Worm (Caenorhabditis elegans): ENCODE results near the gene F44D12.19.

Gene F44D12.19

DNA sequence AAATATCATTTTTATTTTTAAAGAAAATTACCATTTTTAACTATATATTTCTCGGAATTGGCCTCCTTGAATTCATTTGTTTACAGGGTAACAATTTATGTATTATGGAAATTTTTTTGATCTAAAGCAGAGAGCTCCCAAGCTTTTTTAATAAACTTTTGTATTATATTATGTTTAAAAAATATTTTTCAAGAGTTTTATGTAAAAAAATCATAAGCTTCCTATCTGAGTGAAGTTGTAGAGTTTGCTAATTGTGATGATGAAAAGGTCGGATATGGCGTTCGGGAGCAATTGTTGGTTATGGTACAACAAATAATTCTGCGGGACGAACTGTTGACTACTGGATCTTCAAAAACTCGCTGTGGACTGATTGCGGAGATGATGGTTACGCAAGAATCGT is at the start of gene F44D12.19:
Gene F44D12.19 (plus strand): TSS at position 301 of the 400 bp plus-strand sequence.
- TF ChIP-seq T22C8.4 (GFP tag; IDR thresholded peaks at IDR 0.05): no peak
- no peak for TF ChIP-seq klf-2 (GFP tag; conservative IDR thresholded peaks at IDR 0.05)
- TF ChIP-seq ztf-29 (GFP tag; IDR thresholded peaks at IDR 0.05): no peak
- TF ChIP-seq ref-1 (GFP tag; conservative IDR thresholded peaks at IDR 0.05): no peak
- TF ChIP-seq ztf-23 (GFP tag; IDR thresholded peaks at IDR 0.05): no peak
- TF ChIP-seq flt-1 (GFP tag; IDR thresholded peaks at IDR 0.05): no peak
- no peak for TF ChIP-seq tab-1 (GFP tag; IDR thresholded peaks at IDR 0.05)
- TF ChIP-seq med-1 (GFP tag; optimal IDR thresholded peaks at IDR 0.05; ENCODE audit: insufficient read depth): no peak
- TF ChIP-seq cog-1 (tag; optimal IDR thresholded peaks at IDR 0.05): no peak

DNA sequence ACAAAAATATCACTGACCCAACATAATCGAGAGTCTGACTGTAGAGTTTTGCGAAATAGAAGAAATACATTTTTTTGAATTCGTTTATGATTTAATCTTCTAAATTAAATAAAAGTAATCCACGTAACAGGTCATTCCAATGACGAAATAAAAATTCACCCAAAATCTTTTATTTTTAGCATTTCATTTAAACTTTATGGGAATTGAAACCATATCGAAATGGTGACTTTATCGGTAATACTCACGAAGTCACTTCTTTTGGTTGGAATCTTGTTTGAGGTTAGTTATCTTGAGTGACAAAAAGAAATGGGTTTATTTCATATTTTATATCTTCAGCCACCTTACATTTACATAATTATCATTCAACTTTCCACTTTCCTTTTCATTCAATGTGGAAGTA is 48.8 kb upstream of the F44D12.19 start, which contains the start of the genes C47E12.12 and C47E12.10:
Gene C47E12.12 (minus strand): TSS at position 101 of the 400 bp plus-strand sequence.
Gene C47E12.10 (plus strand): TSS at position 172 of the 400 bp plus-strand sequence.
- TF ChIP-seq med-1 (GFP tag; optimal IDR thresholded peaks at IDR 0.05; ENCODE audit: insufficient read depth) (no peak), tab-1 (GFP tag; IDR thresholded peaks at IDR 0.05) (no peak), klf-2 (GFP tag; conservative IDR thresholded peaks at IDR 0.05) (no peak), flt-1 (GFP tag; IDR thresholded peaks at IDR 0.05) (no peak)

DNA sequence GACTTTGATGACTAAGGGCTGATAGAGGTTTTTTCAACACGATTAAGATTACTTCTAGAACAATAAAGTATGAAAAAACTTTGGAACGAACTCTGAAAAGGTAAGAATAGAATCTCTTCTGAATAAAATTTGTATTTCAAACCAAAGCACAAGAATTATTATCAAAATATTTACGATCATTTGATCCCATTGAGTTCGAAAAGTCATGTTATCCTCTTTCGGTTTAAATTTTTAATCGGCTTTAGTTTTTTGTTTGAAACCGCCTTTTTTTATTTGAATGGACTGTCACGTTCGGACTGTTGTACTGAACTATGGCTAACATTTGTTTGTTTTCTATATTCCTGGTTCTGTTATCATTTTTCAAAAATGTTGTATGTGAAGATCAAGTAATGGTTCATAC is 47.0 kb upstream of the F44D12.19 start, which contains the start of gene C47E12.9:
Gene C47E12.9 (plus strand): TSS at position 301 of the 400 bp plus-strand sequence.
- TF ChIP-seq T22C8.4 (GFP tag; IDR thresholded peaks at IDR 0.05): no peak
- no peak for TF ChIP-seq flt-1 (GFP tag; IDR thresholded peaks at IDR 0.05)
- no peak for TF ChIP-seq cog-1 (tag; optimal IDR thresholded peaks at IDR 0.05)
- no peak for TF ChIP-seq klf-2 (GFP tag; conservative IDR thresholded peaks at IDR 0.05)
- TF ChIP-seq ref-1 (GFP tag; conservative IDR thresholded peaks at IDR 0.05): no peak
- TF ChIP-seq tab-1 (GFP tag; IDR thresholded peaks at IDR 0.05): no peak
- TF ChIP-seq ztf-29 (GFP tag; IDR thresholded peaks at IDR 0.05): no peak
- no peak for TF ChIP-seq ztf-23 (GFP tag; IDR thresholded peaks at IDR 0.05)
- TF ChIP-seq med-1 (GFP tag; optimal IDR thresholded peaks at IDR 0.05; ENCODE audit: insufficient read depth): no peak

DNA sequence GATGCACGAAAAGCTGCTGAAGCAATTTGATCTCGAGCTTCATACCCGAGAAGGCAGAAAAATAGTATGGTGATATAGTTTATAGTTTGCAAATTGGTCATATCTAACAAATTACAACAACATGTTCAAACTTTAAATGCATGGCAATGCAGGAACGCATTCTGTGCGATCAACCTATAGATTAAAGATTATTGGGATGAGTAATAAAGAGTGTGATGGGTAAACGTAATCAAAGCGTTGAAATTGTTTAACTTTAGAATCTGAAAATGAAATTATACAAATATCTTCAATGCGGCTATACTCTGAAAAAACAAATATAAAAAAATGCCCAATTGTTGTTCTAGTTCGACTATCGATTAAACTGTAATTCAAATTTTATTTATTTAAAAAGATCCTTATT is 45.1 kb upstream of the F44D12.19 start, which contains the start of gene C47E12.14:
Gene C47E12.14 (minus strand): TSS at position 101 of the 400 bp plus-strand sequence.
- TF ChIP-seq ztf-29 (GFP tag; IDR thresholded peaks at IDR 0.05) (no peak), klf-2 (GFP tag; conservative IDR thresholded peaks at IDR 0.05) (no peak), ref-1 (GFP tag; conservative IDR thresholded peaks at IDR 0.05) (no peak), T22C8.4 (GFP tag; IDR thresholded peaks at IDR 0.05) (no peak), med-1 (GFP tag; optimal IDR thresholded peaks at IDR 0.05; ENCODE audit: insufficient read depth) (no peak), ztf-23 (GFP tag; IDR thresholded peaks at IDR 0.05) (no peak), flt-1 (GFP tag; IDR thresholded peaks at IDR 0.05) (no peak), tab-1 (GFP tag; IDR thresholded peaks at IDR 0.05) (no peak), cog-1 (tag; optimal IDR thresholded peaks at IDR 0.05) (no peak)

DNA sequence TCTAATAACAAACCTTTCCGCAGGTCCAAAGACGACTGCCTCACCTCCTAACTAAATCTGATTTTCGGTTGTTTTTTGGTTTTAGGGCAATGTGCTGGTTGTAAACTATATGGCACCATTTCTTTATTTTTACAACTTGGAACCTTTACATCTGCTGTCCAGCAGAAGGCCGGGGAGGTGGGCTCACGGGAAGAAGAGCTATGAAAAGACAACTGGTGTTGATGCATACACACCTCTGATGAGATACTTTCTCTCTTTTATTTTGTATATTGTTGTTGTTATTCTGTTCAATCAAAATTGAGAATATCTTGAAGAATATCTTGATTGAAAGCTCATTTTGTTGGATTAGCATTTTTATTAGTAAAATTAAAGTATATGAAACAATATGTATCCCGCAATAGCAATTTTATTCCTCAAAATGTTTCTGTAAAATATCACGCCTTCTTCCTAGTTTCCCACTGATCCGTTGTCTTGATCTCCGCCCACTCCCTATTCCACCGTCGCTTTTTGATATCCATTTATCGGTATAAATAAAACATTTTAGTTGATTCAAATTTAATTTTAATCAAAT is 43.7 kb upstream of the F44D12.19 start, which contains the start of gene dhp-2:
Gene dhp-2 (plus strand): TSS at position 521 of the 571 bp plus-strand sequence.
- TF ChIP-seq flt-1 (GFP tag; IDR thresholded peaks at IDR 0.05) (no peak), T22C8.4 (GFP tag; IDR thresholded peaks at IDR 0.05) (no peak), med-1 (GFP tag; optimal IDR thresholded peaks at IDR 0.05; ENCODE audit: insufficient read depth) (no peak), cog-1 (tag; optimal IDR thresholded peaks at IDR 0.05) (no peak), ref-1 (GFP tag; conservative IDR thresholded peaks at IDR 0.05) (no peak), ztf-23 (GFP tag; IDR thresholded peaks at IDR 0.05) (no peak), ztf-29 (GFP tag; IDR thresholded peaks at IDR 0.05) (no peak)

DNA sequence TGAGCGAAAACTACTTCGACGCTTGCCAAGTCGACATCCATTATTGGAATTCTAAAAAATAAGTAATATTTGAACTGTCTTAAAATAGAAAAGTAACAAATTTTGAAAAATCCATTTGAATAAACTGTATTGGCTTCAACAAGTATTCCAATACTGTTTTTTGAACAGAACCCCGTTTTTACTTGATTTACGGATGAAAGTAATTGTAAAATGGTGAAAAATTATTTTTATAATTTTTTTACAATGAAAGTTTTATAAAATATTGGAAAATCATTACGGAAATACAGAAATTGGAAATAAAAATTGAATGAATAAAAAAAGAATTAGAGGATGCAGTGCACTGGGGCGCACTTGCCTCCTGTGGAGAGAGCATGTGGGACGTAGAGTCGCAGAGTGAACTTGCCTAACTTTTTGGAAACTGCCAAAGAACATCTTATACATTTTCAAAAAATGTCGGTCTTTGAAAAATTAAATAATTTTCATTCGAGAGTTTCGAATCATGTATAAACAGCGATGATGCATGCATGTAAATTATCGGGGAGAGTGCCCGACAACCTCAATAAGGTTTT is 39.1 kb upstream of the F44D12.19 start, which contains the start of gene rrp-1:
Gene rrp-1 (minus strand): TSS at position 51 of the 569 bp plus-strand sequence.
- TF ChIP-seq med-1 (GFP tag; optimal IDR thresholded peaks at IDR 0.05; ENCODE audit: insufficient read depth) (no peak), cog-1 (tag; optimal IDR thresholded peaks at IDR 0.05) (no peak), flt-1 (GFP tag; IDR thresholded peaks at IDR 0.05) (no peak), klf-2 (GFP tag; conservative IDR thresholded peaks at IDR 0.05) (no peak), ref-1 (GFP tag; conservative IDR thresholded peaks at IDR 0.05) (no peak), ztf-29 (GFP tag; IDR thresholded peaks at IDR 0.05) (no peak), ztf-23 (GFP tag; IDR thresholded peaks at IDR 0.05) (no peak), tab-1 (GFP tag; IDR thresholded peaks at IDR 0.05) (no peak), T22C8.4 (GFP tag; IDR thresholded peaks at IDR 0.05) (no peak)

DNA sequence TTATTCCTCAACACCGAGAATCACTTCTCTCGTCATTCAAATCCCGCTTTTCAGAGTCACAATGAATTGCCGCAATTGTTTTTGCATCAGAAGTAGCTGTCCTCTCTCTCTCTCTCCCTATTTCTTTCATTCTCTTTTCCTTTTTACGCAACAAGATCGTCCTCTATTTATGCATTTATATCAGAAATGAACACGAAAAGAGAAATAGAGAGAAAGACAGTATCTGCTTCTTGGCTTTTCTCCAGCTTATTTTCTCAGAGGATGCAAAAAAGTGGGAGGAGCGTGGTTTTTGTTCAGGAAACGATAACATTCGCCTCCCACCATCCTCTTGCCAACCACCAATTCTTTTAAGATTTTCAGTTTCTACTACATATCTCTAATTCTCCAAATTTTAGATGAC is 38.5 kb upstream of the F44D12.19 start, which contains the start of gene mam-2:
Gene mam-2 (plus strand): TSS at position 301 of the 400 bp plus-strand sequence.
- TF ChIP-seq ztf-23 (GFP tag; IDR thresholded peaks at IDR 0.05): no peak
- no peak for TF ChIP-seq klf-2 (GFP tag; conservative IDR thresholded peaks at IDR 0.05)

DNA sequence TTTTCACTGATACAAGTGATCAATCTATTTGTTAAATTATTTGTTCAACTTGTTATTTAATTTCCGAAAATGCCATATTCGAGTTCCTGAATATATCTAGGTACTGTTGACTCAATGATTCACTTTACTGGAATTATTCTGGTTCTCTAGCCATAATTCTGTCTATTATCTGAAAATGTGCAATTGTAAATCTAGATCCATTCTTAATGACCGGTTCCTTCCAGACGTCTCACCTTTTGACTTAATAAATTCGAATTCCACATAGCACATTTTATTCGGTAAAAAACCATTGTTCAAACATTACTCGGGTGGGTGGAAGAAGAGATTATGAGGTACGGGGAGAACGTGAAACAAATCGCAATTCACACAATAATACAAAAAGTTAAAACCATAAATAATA is 32.0 kb upstream of the F44D12.19 start:
- TF ChIP-seq klf-2 (GFP tag; conservative IDR thresholded peaks at IDR 0.05) (no peak), med-1 (GFP tag; optimal IDR thresholded peaks at IDR 0.05; ENCODE audit: insufficient read depth) (no peak), ztf-23 (GFP tag; IDR thresholded peaks at IDR 0.05) (no peak), ztf-29 (GFP tag; IDR thresholded peaks at IDR 0.05) (no peak), flt-1 (GFP tag; IDR thresholded peaks at IDR 0.05) (no peak), cog-1 (tag; optimal IDR thresholded peaks at IDR 0.05) (no peak), tab-1 (GFP tag; IDR thresholded peaks at IDR 0.05) (no peak), T22C8.4 (GFP tag; IDR thresholded peaks at IDR 0.05) (no peak), ref-1 (GFP tag; conservative IDR thresholded peaks at IDR 0.05) (no peak)

DNA sequence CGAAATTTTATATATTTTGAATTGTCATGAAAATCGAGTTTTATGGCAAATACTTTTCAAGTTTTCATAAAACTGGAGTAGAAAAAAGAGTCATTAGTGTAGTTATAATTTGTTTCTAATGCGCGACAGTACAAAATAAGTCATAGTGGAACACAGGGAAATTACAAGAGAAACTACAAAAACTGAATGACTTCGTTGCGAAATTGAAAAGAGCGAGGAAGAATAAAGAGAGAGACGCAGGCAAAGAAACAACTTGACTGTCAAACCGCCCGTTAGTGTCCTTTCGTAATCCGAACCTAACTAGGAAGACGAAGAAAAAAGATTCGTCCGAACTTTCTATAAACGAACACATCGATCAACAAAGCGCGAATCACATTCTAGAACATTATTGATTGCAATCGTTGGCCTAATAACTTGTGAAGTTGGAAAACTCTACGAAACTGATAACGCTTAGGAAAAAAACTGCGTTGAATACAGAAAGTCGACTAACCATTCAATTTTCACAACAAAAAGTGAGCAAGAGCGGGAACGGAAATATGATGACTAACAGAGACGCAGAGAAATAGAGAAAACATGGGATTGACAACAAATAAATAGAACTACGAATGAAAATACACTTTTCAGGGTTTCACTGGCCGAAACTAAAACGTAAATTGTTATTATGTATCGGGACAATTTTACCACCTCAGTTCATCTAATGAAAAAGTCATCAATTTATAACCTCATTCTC is 27.8 kb upstream of the F44D12.19 start:
- no peak for TF ChIP-seq klf-2 (GFP tag; conservative IDR thresholded peaks at IDR 0.05)
- no peak for TF ChIP-seq flt-1 (GFP tag; IDR thresholded peaks at IDR 0.05)
- TF ChIP-seq ref-1 (GFP tag; conservative IDR thresholded peaks at IDR 0.05): no peak
- TF ChIP-seq cog-1 (tag; optimal IDR thresholded peaks at IDR 0.05): no peak
- no peak for TF ChIP-seq ztf-23 (GFP tag; IDR thresholded peaks at IDR 0.05)

All from whole organism, midembryonic.